Fruit fly (Drosophila melanogaster) whole organism: ENCODE measurements around the gene CG7530.

Experiments
- CG8478 ChIP-seq: fragments of >200 bp; optimal IDR thresholded peaks from 2 replicates; lab custom pipeline; 2018; ENCODE audit warnings: inconsistent platforms
- Dll ChIP-seq: fragments of >200 bp; optimal IDR thresholded peaks from 2 replicates; lab custom pipeline; 2017
- EcR ChIP-seq, 2 experiments: fragments of >200 bp; optimal IDR thresholded peaks; 2 replicates each; lab custom pipeline; 2017; ENCODE audit warnings: missing biosample characterization in 2 of 2, missing genetic modification characterization in 2 of 2, missing genetic modification reagents in 2 of 2
- pan ChIP-seq: fragments of >200 bp; optimal IDR thresholded peaks from 2 replicates; lab custom pipeline; 2017
- psq ChIP-seq: fragments of >200 bp; optimal IDR thresholded peaks from 2 replicates; lab custom pipeline; 2017
- usp ChIP-seq: fragments of >200 bp; optimal IDR thresholded peaks from 2 replicates; lab custom pipeline; 2017; ENCODE audit warnings: missing biosample characterization, missing genetic modification characterization, mixed read lengths

CG7530 gene

dm6 chr3R:14742064-14742463, 10.8 kb upstream of the CG7530 start:
- TF ChIP-seq CG8478 (lab: Kevin White, UChicago), result no peak
- TF ChIP-seq usp (GFP tag; lab: Kevin White, UChicago), result no peak
- TF ChIP-seq psq, result no peak
- no peak for TF ChIP-seq EcR (GFP tag; optimal IDR thresholded peaks at IDR 0.05; lab: Kevin White, UChicago)
- no peak for TF ChIP-seq pan (lab: Kevin White, UChicago)
- TF ChIP-seq Dll (lab: Kevin White, UChicago), result no peak

dm6 chr3R:14741192-14741915, 10.0 kb upstream of the CG7530 start, which contains the start of the genes eff and jvl:
Gene eff, minus strand, starts transcription at chr3R:14741319.
Gene jvl, plus strand, starts transcription at chr3R:14741582.
- TF ChIP-seq psq (no peak), CG8478 (lab: Kevin White, UChicago) (no peak), usp (GFP tag; lab: Kevin White, UChicago) (no peak), Dll (lab: Kevin White, UChicago) (no peak), EcR (GFP tag; optimal IDR thresholded peaks at IDR 0.05; lab: Kevin White, UChicago) (no peak)

dm6 chr3R:14740658-14741191, 9.4 kb upstream of the CG7530 start:
- TF ChIP-seq CG8478 (lab: Kevin White, UChicago) (peak; percentile 86), psq (no peak)

dm6 chr3R:14740253-14740522, 8.9 kb upstream of the CG7530 start:
- TF ChIP-seq CG8478 (lab: Kevin White, UChicago) (no peak), pan (lab: Kevin White, UChicago) (no peak), usp (GFP tag; lab: Kevin White, UChicago) (no peak), EcR (GFP tag; optimal IDR thresholded peaks at IDR 0.05; lab: Kevin White, UChicago) (no peak), psq (no peak), Dll (lab: Kevin White, UChicago) (no peak)

- TF ChIP-seq EcR (GFP tag; optimal IDR thresholded peaks at IDR 0.05; lab: Kevin White, UChicago), result no peak
- TF ChIP-seq Dll (lab: Kevin White, UChicago), result no peak
- no peak for TF ChIP-seq usp (GFP tag; lab: Kevin White, UChicago)
- no peak for TF ChIP-seq CG8478 (lab: Kevin White, UChicago)
- TF ChIP-seq psq, result no peak
- no peak for TF ChIP-seq pan (lab: Kevin White, UChicago)
Observed at dm6 chr3R:14739501-14740252, 8.4 kb upstream of the CG7530 start.

dm6 chr3R:14739088-14739487, 7.8 kb upstream of the CG7530 start:
- TF ChIP-seq Dll (lab: Kevin White, UChicago) (peak; percentile 23), pan (lab: Kevin White, UChicago) (no peak), EcR (GFP tag; optimal IDR thresholded peaks at IDR 0.05; lab: Kevin White, UChicago) (no peak), usp (GFP tag; lab: Kevin White, UChicago) (no peak), CG8478 (lab: Kevin White, UChicago) (peak; percentile 51), psq (no peak)

dm6 chr3R:14737894-14738860, 6.9 kb upstream of the CG7530 start:
- TF ChIP-seq CG8478 (lab: Kevin White, UChicago) (peak; percentile 53), pan (lab: Kevin White, UChicago) (no peak), EcR (GFP tag; optimal IDR thresholded peaks at IDR 0.05; lab: Kevin White, UChicago) (peak; percentile 98), usp (GFP tag; lab: Kevin White, UChicago) (no peak), Dll (lab: Kevin White, UChicago) (no peak)

- TF ChIP-seq Dll (lab: Kevin White, UChicago) (no peak), CG8478 (lab: Kevin White, UChicago) (no peak), psq (no peak), pan (lab: Kevin White, UChicago) (no peak), usp (GFP tag; lab: Kevin White, UChicago) (no peak), EcR (GFP tag; optimal IDR thresholded peaks at IDR 0.05; lab: Kevin White, UChicago) (no peak)
Observed at dm6 chr3R:14736674-14737073, 5.4 kb upstream of the CG7530 start.

- TF ChIP-seq Dll (lab: Kevin White, UChicago), result no peak
Observed at dm6 chr3R:14736001-14736400, 4.7 kb upstream of the CG7530 start.

- TF ChIP-seq usp (GFP tag; lab: Kevin White, UChicago) (no peak), pan (lab: Kevin White, UChicago) (no peak), CG8478 (lab: Kevin White, UChicago) (no peak)
Observed at dm6 chr3R:14734623-14735392, 3.5 kb upstream of the CG7530 start.

dm6 chr3R:14733937-14734336, 2.6 kb upstream of the CG7530 start:
- no peak for TF ChIP-seq CG8478 (lab: Kevin White, UChicago)
- no peak for TF ChIP-seq usp (GFP tag; lab: Kevin White, UChicago)
- TF ChIP-seq pan (lab: Kevin White, UChicago), result no peak
- no peak for TF ChIP-seq psq
- TF ChIP-seq EcR (GFP tag; optimal IDR thresholded peaks at IDR 0.05; lab: Kevin White, UChicago), result no peak
- no peak for TF ChIP-seq Dll (lab: Kevin White, UChicago)
